Fruit fly (Drosophila melanogaster): ENCODE measurements around the gene Prestin.

DNA sequence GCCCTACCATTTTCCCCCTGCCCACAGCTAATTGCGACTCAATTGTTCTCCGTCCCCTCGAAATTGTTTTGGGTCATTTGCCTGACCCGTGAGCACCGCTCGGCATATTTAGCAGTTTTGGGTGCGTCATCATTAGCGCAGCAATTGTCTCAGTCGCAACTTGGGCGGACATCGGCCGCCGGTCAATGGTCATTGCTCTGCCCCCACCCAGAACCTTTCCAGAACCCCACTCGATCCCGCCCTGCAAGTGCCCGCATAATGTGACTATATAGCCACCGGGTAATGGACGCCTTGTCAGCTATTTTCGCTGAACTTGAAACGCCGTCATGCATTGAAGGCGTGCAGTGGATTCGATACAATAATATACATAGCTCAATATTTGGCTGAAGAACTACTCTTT is 25.5 kb upstream of the Prestin start:
- no peak for TF ChIP-seq psq (optimal IDR thresholded peaks at IDR 0.05)
- no peak for TF ChIP-seq Sin3A (optimal IDR thresholded peaks at IDR 0.05)
- no peak for TF ChIP-seq ttk (optimal IDR thresholded peaks at IDR 0.05)
- no peak for TF ChIP-seq Myc (optimal IDR thresholded peaks at IDR 0.05)
- TF ChIP-seq insv (optimal IDR thresholded peaks at IDR 0.05), result no peak

All from Kc167 (cell line).